7 worm cellular contexts compared by ENCODE assay signal in genomic region chrX:16872446-16872962, ce11.
TF ChIP-seq lines count a peak whose summit lies in the region.

T20F7.1 (plus strand) TSS chrX:16872912.

TF ChIP-seq in whole organism, L1 larva, 84 proteins besides CTCF, POLR2A, EP300 and RAD21 (continued from another document and continues in another):
- TF ChIP-seq ceh-82 (tag; optimal IDR thresholded peaks at IDR 0.05; lab: Kevin White, UChicago) (peak; percentile 37 to 80 (median 56)), mab-9 (GFP tag; IDR thresholded peaks at IDR 0.05; lab: Robert Waterston, UW) (no peak), tbx-2 (tag; optimal IDR thresholded peaks at IDR 0.05; lab: Kevin White, UChicago) (peak; percentile 73), fkh-4 (tag; optimal IDR thresholded peaks at IDR 0.05; lab: Kevin White, UChicago; ENCODE audit: borderline replicate concordance) (no peak), elt-2 (tag; optimal IDR thresholded peaks at IDR 0.05; lab: Kevin White, UChicago) (peak; percentile 51), tlp-1 (tag; optimal IDR thresholded peaks at IDR 0.05; lab: Kevin White, UChicago) (no peak), alr-1 (tag; optimal IDR thresholded peaks at IDR 0.05; lab: Kevin White, UChicago; ENCODE audit: borderline replicate concordance) (no peak), nhr-19 (GFP tag; conservative IDR thresholded peaks at IDR 0.05; lab: Robert Waterston, UW) (peak; percentile 88), lin-35 (GFP tag; optimal IDR thresholded peaks at IDR 0.05; lab: Kevin White, UChicago) (peak; percentile 57 to 79), C16A3.4 (tag; optimal IDR thresholded peaks at IDR 0.05; lab: Kevin White, UChicago) (peak; percentile 70), sox-4 (tag; optimal IDR thresholded peaks at IDR 0.05; lab: Kevin White, UChicago) (no peak), nhr-77 (tag; optimal IDR thresholded peaks at IDR 0.05; lab: Kevin White, UChicago) (no peak), sup-37 (GFP tag; optimal IDR thresholded peaks at IDR 0.05; lab: Kevin White, UChicago) (no peak), egl-27 (tag; optimal IDR thresholded peaks at IDR 0.05; lab: Kevin White, UChicago) (peak in 1 of 2 experiments; percentile 24), nhr-90 (tag; optimal IDR thresholded peaks at IDR 0.05; lab: Kevin White, UChicago; ENCODE audit: poor library complexity) (peak; percentile 68), jun-1 (tag; optimal IDR thresholded peaks at IDR 0.05; lab: Kevin White, UChicago) (peak; percentile 16), isw-1 (GFP tag; IDR thresholded peaks at IDR 0.05; lab: Robert Waterston, UW) (peak; percentile 37), lsy-2 (tag; optimal IDR thresholded peaks at IDR 0.05; lab: Kevin White, UChicago) (peak; percentile 55 to 77)

TF ChIP-seq in whole organism, L2 larva, 48 proteins besides CTCF, POLR2A, EP300 and RAD21 (continued from another document and continues in another):
- TF ChIP-seq ama-1 (optimal IDR thresholded peaks at IDR 0.05; lab: Kevin White, UChicago) (no peak), nhr-237 (tag; optimal IDR thresholded peaks at IDR 0.05; lab: Kevin White, UChicago) (no peak), lin-11 (tag; optimal IDR thresholded peaks at IDR 0.05; lab: Kevin White, UChicago) (peak; percentile 51), C34F6.9 (tag; optimal IDR thresholded peaks at IDR 0.05; lab: Kevin White, UChicago) (peak; percentile 72), sem-4 (tag; optimal IDR thresholded peaks at IDR 0.05; lab: Kevin White, UChicago) (no peak), skn-1 (tag; optimal IDR thresholded peaks at IDR 0.05; lab: Kevin White, UChicago) (no peak), nhr-25 (tag; optimal IDR thresholded peaks at IDR 0.05; lab: Kevin White, UChicago) (no peak), sma-3 (GFP tag; optimal IDR thresholded peaks at IDR 0.05; lab: Kevin White, UChicago) (peak; percentile 56), crh-2 (tag; optimal IDR thresholded peaks at IDR 0.05; lab: Kevin White, UChicago) (peak; percentile 54), zag-1 (tag; optimal IDR thresholded peaks at IDR 0.05; lab: Kevin White, UChicago) (no peak), ztf-4 (tag; optimal IDR thresholded peaks at IDR 0.05; lab: Kevin White, UChicago) (peak; percentile 9), nhr-6 (tag; optimal IDR thresholded peaks at IDR 0.05; lab: Kevin White, UChicago) (peak; percentile 4), nhr-23 (tag; optimal IDR thresholded peaks at IDR 0.05; lab: Kevin White, UChicago) (no peak), R02D3.7 (tag; optimal IDR thresholded peaks at IDR 0.05; lab: Kevin White, UChicago) (no peak), peb-1 (tag; optimal IDR thresholded peaks at IDR 0.05; lab: Kevin White, UChicago) (no peak), nhr-129 (tag; optimal IDR thresholded peaks at IDR 0.05; lab: Kevin White, UChicago) (peak; percentile 90), nhr-11 (tag; optimal IDR thresholded peaks at IDR 0.05; lab: Kevin White, UChicago) (no peak), gmeb-1 (tag; optimal IDR thresholded peaks at IDR 0.05; lab: Kevin White, UChicago) (peak; percentile 63), egl-27 (tag; optimal IDR thresholded peaks at IDR 0.05; lab: Kevin White, UChicago) (peak; percentile 3), ztf-1 (GFP tag; conservative IDR thresholded peaks at IDR 0.05; lab: Robert Waterston, UW) (no peak)

TF ChIP-seq in whole organism, L3 larva, 47 proteins besides CTCF, POLR2A, EP300 and RAD21 (continued from another document):
- TF ChIP-seq elt-2 (tag; optimal IDR thresholded peaks at IDR 0.05; lab: Kevin White, UChicago) (peak; percentile 63), tbx-2 (tag; optimal IDR thresholded peaks at IDR 0.05; lab: Kevin White, UChicago) (peak; percentile 25), lin-39 (tag; optimal IDR thresholded peaks at IDR 0.05; lab: Kevin White, UChicago) (peak; percentile 81), unc-39 (tag; optimal IDR thresholded peaks at IDR 0.05; lab: Kevin White, UChicago) (no peak), ceh-9 (tag; optimal IDR thresholded peaks at IDR 0.05; lab: Kevin White, UChicago) (no peak), pha-4 (tag; optimal IDR thresholded peaks at IDR 0.05; lab: Kevin White, UChicago) (peak; percentile 84), jun-1 (tag; optimal IDR thresholded peaks at IDR 0.05; lab: Kevin White, UChicago) (peak; percentile 42), nhr-23 (tag; optimal IDR thresholded peaks at IDR 0.05; lab: Kevin White, UChicago) (peak; percentile 66), fkh-10 (GFP tag; optimal IDR thresholded peaks at IDR 0.05; lab: Kevin White, UChicago) (no peak), mdl-1 (tag; optimal IDR thresholded peaks at IDR 0.05; lab: Kevin White, UChicago) (no peak), snpc-4 (tag; optimal IDR thresholded peaks at IDR 0.05; lab: Kevin White, UChicago) (peak; percentile 72), daf-12 (tag; optimal IDR thresholded peaks at IDR 0.05; lab: Kevin White, UChicago) (no peak), egl-5 (tag; optimal IDR thresholded peaks at IDR 0.05; lab: Kevin White, UChicago) (peak; percentile 50), hmg-11 (tag; optimal IDR thresholded peaks at IDR 0.05; lab: Kevin White, UChicago) (peak; percentile 92), lin-15B (tag; optimal IDR thresholded peaks at IDR 0.05; lab: Kevin White, UChicago) (peak; percentile 17)
TF ChIP-seq in whole organism, L3 larva: peak in this region for 16.

TF ChIP-seq in whole organism, L4 larva, 104 proteins besides CTCF, POLR2A, EP300 and RAD21 (continued from another document and continues in another):
- peak; percentile 38; the same call in 1 of the 2 replicates for TF ChIP-seq lin-1 (GFP tag; IDR thresholded peaks at IDR 0.05; lab: Robert Waterston, UW)
- TF ChIP-seq gei-8 (GFP tag; optimal IDR thresholded peaks at IDR 0.05; lab: Kevin White, UChicago), result no peak
- peak; percentile 79 for TF ChIP-seq rbr-2 (tag; optimal IDR thresholded peaks at IDR 0.05; lab: Kevin White, UChicago)
- TF ChIP-seq nhr-77 (tag; optimal IDR thresholded peaks at IDR 0.05; lab: Kevin White, UChicago), result no peak
- 0 out of 2 replicates have a peak, but pooled peaks have one; percentile 45 for TF ChIP-seq arid-1 (GFP tag; conservative IDR thresholded peaks at IDR 0.05; lab: Robert Waterston, UW)
- TF ChIP-seq set-16 (GFP tag; IDR thresholded peaks at IDR 0.05; lab: Robert Waterston, UW), result 0 out of 2 replicates have a peak, but pooled peaks have one; percentile 10
- TF ChIP-seq ctbp-1 (GFP tag; IDR thresholded peaks at IDR 0.05; lab: Robert Waterston, UW), result no peak
- 0 out of 2 replicates have a peak, but pooled peaks have one; percentile 24 for TF ChIP-seq T26A8.4 (GFP tag; IDR thresholded peaks at IDR 0.05; lab: Robert Waterston, UW)
- no peak for TF ChIP-seq zfp-3 (GFP tag; conservative IDR thresholded peaks at IDR 0.05; lab: Robert Waterston, UW)
- peak in 1 of 2 experiments; percentile 87 for TF ChIP-seq daf-16 (GFP tag; optimal IDR thresholded peaks at IDR 0.05; lab: Kevin White, UChicago)
- peak; percentile 84 for TF ChIP-seq daf-16 (tag; optimal IDR thresholded peaks at IDR 0.05; lab: Kevin White, UChicago)
- 0 out of 2 replicates have a peak, but pooled peaks have one; percentile 56 for TF ChIP-seq ceh-20 (GFP tag; IDR thresholded peaks at IDR 0.05; lab: Robert Waterston, UW)
- TF ChIP-seq aha-1 (tag; lab: Kevin White, UChicago), result peak; percentile 82
- peak; percentile 6 for TF ChIP-seq nhr-102 (tag; optimal IDR thresholded peaks at IDR 0.05; lab: Kevin White, UChicago)
- no peak for TF ChIP-seq lin-15B (tag; optimal IDR thresholded peaks at IDR 0.05; lab: Kevin White, UChicago)
- peak; percentile 90 for TF ChIP-seq hmg-1.1 (GFP tag; IDR thresholded peaks at IDR 0.05; lab: Robert Waterston, UW)
- TF ChIP-seq fos-1 (tag; optimal IDR thresholded peaks at IDR 0.05; lab: Kevin White, UChicago), result no peak
- peak in 1 of 2 experiments; percentile 17 for TF ChIP-seq unc-62 (GFP tag; optimal IDR thresholded peaks at IDR 0.05 in 1 of 2; lab: Kevin White, UChicago)
- no peak for TF ChIP-seq unc-62 (tag; optimal IDR thresholded peaks at IDR 0.05; lab: Kevin White, UChicago)
- TF ChIP-seq F10B5.3 (tag; optimal IDR thresholded peaks at IDR 0.05; lab: Kevin White, UChicago), result no peak

TF ChIP-seq in whole organism, late embryonic, 69 proteins besides CTCF, POLR2A, EP300 and RAD21 (continued from another document):
- TF ChIP-seq ceh-30 (tag; optimal IDR thresholded peaks at IDR 0.05; lab: Kevin White, UChicago), result peak; percentile 13
- no peak for TF ChIP-seq eyg-1 (tag; optimal IDR thresholded peaks at IDR 0.05; lab: Kevin White, UChicago)
- no peak for TF ChIP-seq ceh-19 (GFP tag; optimal IDR thresholded peaks at IDR 0.05; lab: Kevin White, UChicago)
- TF ChIP-seq unc-42 (tag; optimal IDR thresholded peaks at IDR 0.05; lab: Kevin White, UChicago), result peak; percentile 30
- TF ChIP-seq ceh-31 (tag; optimal IDR thresholded peaks at IDR 0.05; lab: Kevin White, UChicago), result peak; percentile 62

TF ChIP-seq in whole organism, mixed stage, embryonic, 35 proteins besides CTCF, POLR2A, EP300 and RAD21 (continued from another document):
- TF ChIP-seq elt-1 (tag; optimal IDR thresholded peaks at IDR 0.05; lab: Kevin White, UChicago; ENCODE audit: borderline replicate concordance, insufficient read depth), result no peak
- TF ChIP-seq M03D4.4 (tag; optimal IDR thresholded peaks at IDR 0.05; lab: Kevin White, UChicago), result no peak
- TF ChIP-seq bed-3 (GFP tag; optimal IDR thresholded peaks at IDR 0.05; lab: Kevin White, UChicago), result no peak

TF ChIP-seq in whole organism, young adult, 124 proteins besides CTCF, POLR2A, EP300 and RAD21 (continued from another document and continues in another):
- TF ChIP-seq F37B4.10 (GFP tag; IDR thresholded peaks at IDR 0.05; lab: Robert Waterston, UW) (no peak), hlh-12 (tag; optimal IDR thresholded peaks at IDR 0.05; lab: Kevin White, UChicago) (no peak), ZK185.1 (tag; optimal IDR thresholded peaks at IDR 0.05; lab: Kevin White, UChicago; ENCODE audit: poor library complexity, severe bottlenecking) (peak; percentile 31), hmg-1.2 (GFP tag; IDR thresholded peaks at IDR 0.05; lab: Robert Waterston, UW) (peak; percentile 87), ztf-18 (tag; optimal IDR thresholded peaks at IDR 0.05; lab: Kevin White, UChicago) (no peak), hmg-20 (GFP tag; IDR thresholded peaks at IDR 0.05; lab: Robert Waterston, UW) (no peak), lin-40 (tag; optimal IDR thresholded peaks at IDR 0.05; lab: Kevin White, UChicago) (no peak), K12H6.12 (tag; optimal IDR thresholded peaks at IDR 0.05; lab: Kevin White, UChicago) (peak; percentile 66), F52B5.7 (tag; optimal IDR thresholded peaks at IDR 0.05; lab: Kevin White, UChicago) (no peak), repo-1 (tag; optimal IDR thresholded peaks at IDR 0.05; lab: Kevin White, UChicago) (no peak), pbrm-1 (GFP tag; IDR thresholded peaks at IDR 0.05; lab: Robert Waterston, UW) (no peak), ztf-26 (tag; optimal IDR thresholded peaks at IDR 0.05; lab: Kevin White, UChicago) (peak; percentile 17), madf-3 (GFP tag; IDR thresholded peaks at IDR 0.05; lab: Robert Waterston, UW) (no peak), K11D2.4 (GFP tag; IDR thresholded peaks at IDR 0.05; lab: Robert Waterston, UW) (no peak), rec-8 (tag; optimal IDR thresholded peaks at IDR 0.05; lab: Kevin White, UChicago) (no peak), egl-18 (GFP tag; IDR thresholded peaks at IDR 0.05; lab: Robert Waterston, UW) (no peak), rpc-1 (optimal IDR thresholded peaks at IDR 0.05; lab: Kevin White, UChicago) (no peak), rpc-1 (tag; optimal IDR thresholded peaks at IDR 0.05; lab: Kevin White, UChicago) (no peak), madf-6 (GFP tag; IDR thresholded peaks at IDR 0.05; lab: Robert Waterston, UW) (no peak), bed-2 (GFP tag; IDR thresholded peaks at IDR 0.05; lab: Robert Waterston, UW) (no peak), chd-7 (tag; optimal IDR thresholded peaks at IDR 0.05; lab: Kevin White, UChicago) (no peak), hlh-26 (GFP tag; conservative IDR thresholded peaks at IDR 0.05; lab: Robert Waterston, UW) (no peak), nhr-179 (tag; optimal IDR thresholded peaks at IDR 0.05; lab: Kevin White, UChicago) (no peak), ceh-27 (GFP tag; optimal IDR thresholded peaks at IDR 0.05; lab: Kevin White, UChicago) (peak; percentile 74), B0035.1 (tag; optimal IDR thresholded peaks at IDR 0.05; lab: Kevin White, UChicago) (no peak), dpff-1 (tag; optimal IDR thresholded peaks at IDR 0.05; lab: Kevin White, UChicago) (no peak), ceh-58 (GFP tag; IDR thresholded peaks at IDR 0.05; lab: Robert Waterston, UW) (no peak), attf-3 (GFP tag; conservative IDR thresholded peaks at IDR 0.05; lab: Robert Waterston, UW) (peak; percentile 95), unc-62 (GFP tag; optimal IDR thresholded peaks at IDR 0.05; lab: Kevin White, UChicago) (peak; percentile 35), tlf-1 (GFP tag; optimal IDR thresholded peaks at IDR 0.05; lab: Kevin White, UChicago) (no peak), tbp1 (GFP tag; optimal IDR thresholded peaks at IDR 0.05; lab: Kevin White, UChicago) (no peak), zfh-2 (GFP tag; conservative IDR thresholded peaks at IDR 0.05; lab: Robert Waterston, UW) (peak; percentile 58; the same call in 1 of the 2 replicates), D2030.7 (GFP tag; IDR thresholded peaks at IDR 0.05; lab: Robert Waterston, UW) (no peak), sptf-2 (GFP tag; optimal IDR thresholded peaks at IDR 0.05; lab: Kevin White, UChicago) (no peak), attf-5 (GFP tag; optimal IDR thresholded peaks at IDR 0.05; lab: Kevin White, UChicago) (peak; percentile 51), nhr-27 (tag; optimal IDR thresholded peaks at IDR 0.05; lab: Kevin White, UChicago) (no peak), somi-1 (GFP tag; optimal IDR thresholded peaks at IDR 0.05; lab: Kevin White, UChicago) (no peak), fkh-3 (tag; optimal IDR thresholded peaks at IDR 0.05; lab: Kevin White, UChicago) (no peak), lin-26 (GFP tag; IDR thresholded peaks at IDR 0.05; lab: Robert Waterston, UW) (peak; percentile 65; the same call in 1 of the 2 replicates), ama-1 (optimal IDR thresholded peaks at IDR 0.05; lab: Kevin White, UChicago) (no peak), ama-1 (GFP tag; optimal IDR thresholded peaks at IDR 0.05; lab: Kevin White, UChicago) (no peak), dox-1 (GFP tag; IDR thresholded peaks at IDR 0.05; lab: Robert Waterston, UW) (peak; percentile 59), nhr-120 (GFP tag; IDR thresholded peaks at IDR 0.05; lab: Robert Waterston, UW) (no peak), aptf-3 (GFP tag; IDR thresholded peaks at IDR 0.05; lab: Robert Waterston, UW) (no peak), B0336.3 (GFP tag; IDR thresholded peaks at IDR 0.05; lab: Robert Waterston, UW) (no peak), lin-35 (GFP tag; optimal IDR thresholded peaks at IDR 0.05; lab: Kevin White, UChicago) (no peak), B0261.1 (tag; optimal IDR thresholded peaks at IDR 0.05; lab: Kevin White, UChicago) (no peak), T07F8.4 (tag; optimal IDR thresholded peaks at IDR 0.05; lab: Kevin White, UChicago) (no peak), xnd-1 (tag; optimal IDR thresholded peaks at IDR 0.05; lab: Kevin White, UChicago) (no peak), madf-10 (tag; optimal IDR thresholded peaks at IDR 0.05; lab: Kevin White, UChicago) (no peak), Y56A3A.18 (GFP tag; IDR thresholded peaks at IDR 0.05; lab: Robert Waterston, UW) (no peak), F33H1.4 (GFP tag; IDR thresholded peaks at IDR 0.05; lab: Robert Waterston, UW) (no peak), mes-4 (tag; optimal IDR thresholded peaks at IDR 0.05; lab: Kevin White, UChicago) (no peak), lsl-1 (GFP tag; optimal IDR thresholded peaks at IDR 0.05; lab: Kevin White, UChicago) (no peak), nfya-1 (tag; optimal IDR thresholded peaks at IDR 0.05; lab: Kevin White, UChicago; ENCODE audit: borderline replicate concordance, insufficient read depth) (no peak), ceh-100 (GFP tag; IDR thresholded peaks at IDR 0.05; lab: Robert Waterston, UW) (no peak), F39B2.1 (GFP tag; IDR thresholded peaks at IDR 0.05; lab: Robert Waterston, UW) (no peak), B0019.2 (GFP tag; conservative IDR thresholded peaks at IDR 0.05; lab: Robert Waterston, UW) (no peak), hsf-1 (GFP tag; IDR thresholded peaks at IDR 0.05; lab: Robert Waterston, UW) (no peak), snpc-1.1 (tag; optimal IDR thresholded peaks at IDR 0.05; lab: Kevin White, UChicago; ENCODE audit: insufficient read depth) (no peak), rcor-1 (GFP tag; IDR thresholded peaks at IDR 0.05; lab: Robert Waterston, UW) (peak; percentile 18; the same call in 1 of the 2 replicates)
